Fruit fly (Drosophila melanogaster): ENCODE data around the gene mh.

mh gene

DNA sequence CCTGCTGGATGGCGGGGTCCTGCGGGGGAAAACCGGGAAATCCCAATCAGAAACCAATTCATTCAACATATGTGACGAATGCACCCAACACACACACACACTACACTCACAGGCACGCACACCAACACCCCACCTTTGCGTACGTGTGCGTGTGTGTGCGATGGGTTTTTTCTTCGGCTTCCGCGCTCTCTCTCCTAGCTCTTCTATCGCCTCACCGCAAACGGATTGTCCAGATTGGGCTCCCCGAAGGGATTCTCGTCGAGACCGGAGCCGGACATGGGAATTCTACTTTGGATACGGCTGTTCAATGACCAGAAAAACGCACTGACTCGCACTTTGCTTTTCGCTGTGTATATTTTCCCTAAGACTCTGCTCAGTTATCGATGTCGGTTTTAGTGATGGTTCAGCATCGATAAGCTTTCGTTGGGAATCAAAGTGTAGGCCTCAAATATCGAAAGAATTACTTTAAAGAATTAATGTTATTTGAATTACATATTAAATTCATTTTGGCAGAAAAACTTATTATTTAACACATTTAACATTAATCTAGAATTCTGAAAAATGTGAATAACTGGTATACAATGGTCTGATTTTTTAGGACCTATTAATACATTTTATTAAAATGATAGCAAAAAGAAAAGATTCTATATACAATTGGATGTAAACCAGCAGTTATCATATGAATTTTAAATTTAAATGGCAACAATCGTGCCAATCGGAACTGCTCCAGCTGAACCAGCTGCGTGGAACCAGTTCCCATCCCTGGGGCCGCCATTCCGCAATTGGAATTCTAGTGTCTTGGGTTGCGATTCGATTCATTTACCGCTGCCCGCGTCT lies 25.5 kb downstream of the mh start, which contains the start of the genes Scamp and Ahcy:
Gene Scamp, minus strand, starts transcription at position 394 of the 837 bp plus-strand sequence.
Gene Ahcy, plus strand, starts transcription at position 772 of the 837 bp plus-strand sequence.
- TF ChIP-seq psq (optimal IDR thresholded peaks at IDR 0.05) (no peak), h (optimal IDR thresholded peaks at IDR 0.05) (no peak), ttk (optimal IDR thresholded peaks at IDR 0.05) (no peak), Myc (optimal IDR thresholded peaks at IDR 0.05) (no peak), Sin3A (optimal IDR thresholded peaks at IDR 0.05) (no peak), insv (optimal IDR thresholded peaks at IDR 0.05) (no peak)

DNA sequence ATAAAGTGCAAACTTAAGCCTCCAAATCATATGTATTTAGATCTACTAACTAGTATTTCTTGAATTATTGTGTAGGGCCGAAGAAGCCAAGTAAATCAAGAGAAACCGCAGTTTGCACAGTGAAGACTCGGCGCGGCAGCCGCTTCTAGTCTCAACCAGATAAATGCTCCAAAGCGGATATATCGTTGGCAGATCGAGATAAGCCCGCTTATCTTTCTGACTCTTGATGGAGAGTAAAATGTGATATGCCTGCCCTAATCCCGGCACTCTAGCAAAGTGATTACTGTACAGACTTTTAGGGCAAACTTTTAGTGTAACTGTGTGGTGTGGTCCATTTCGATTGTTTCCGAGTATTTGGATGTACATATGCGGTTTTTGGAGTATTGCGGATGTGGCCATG lies 26.4 kb downstream of the mh start:
- no peak for TF ChIP-seq ttk (optimal IDR thresholded peaks at IDR 0.05)
- TF ChIP-seq Sin3A (optimal IDR thresholded peaks at IDR 0.05): no peak

DNA sequence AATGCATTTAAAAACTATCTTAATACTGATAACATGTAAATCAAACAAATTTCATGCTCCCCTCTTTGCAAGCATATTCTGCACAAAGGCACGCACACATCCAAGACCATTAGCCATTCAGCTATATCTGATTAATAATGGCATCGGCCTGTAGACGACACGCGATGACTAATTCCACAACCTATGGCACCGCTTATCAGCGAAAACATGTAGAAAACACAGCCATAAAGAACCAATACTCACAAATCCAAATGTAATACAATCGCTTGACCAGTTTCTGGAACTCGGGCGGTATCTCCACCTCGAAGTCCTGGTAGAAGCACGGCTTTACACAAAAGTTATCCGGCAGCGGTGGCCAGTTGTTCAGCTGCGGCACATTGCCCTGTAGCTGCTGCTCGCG lies 27.1 kb downstream of the mh start:
- TF ChIP-seq ttk (optimal IDR thresholded peaks at IDR 0.05): no peak
- no peak for TF ChIP-seq insv (optimal IDR thresholded peaks at IDR 0.05)
- TF ChIP-seq psq (optimal IDR thresholded peaks at IDR 0.05): no peak
- no peak for TF ChIP-seq h (optimal IDR thresholded peaks at IDR 0.05)
- TF ChIP-seq Sin3A (optimal IDR thresholded peaks at IDR 0.05): no peak

DNA sequence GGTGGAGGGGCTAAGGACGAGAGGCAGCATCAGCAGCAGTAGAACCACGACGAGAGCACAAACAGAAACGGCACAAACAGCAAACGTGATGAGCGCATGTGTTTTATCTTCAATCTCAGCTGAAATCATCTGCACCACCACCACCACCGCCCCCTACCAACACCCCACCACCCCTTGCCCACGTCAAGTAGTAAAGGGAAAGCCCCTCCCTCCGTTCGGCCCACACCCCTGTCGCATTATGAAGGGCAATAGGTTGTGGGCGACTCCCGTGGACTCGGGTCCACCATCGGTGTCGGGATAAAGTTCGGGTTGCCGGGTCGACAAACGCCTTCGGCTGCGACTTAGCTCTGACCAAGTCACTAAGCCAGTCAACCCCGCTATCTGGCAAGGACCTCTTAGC lies 31.7 kb downstream of the mh start:
- TF ChIP-seq h (optimal IDR thresholded peaks at IDR 0.05) (no peak), ttk (optimal IDR thresholded peaks at IDR 0.05) (no peak), insv (optimal IDR thresholded peaks at IDR 0.05) (no peak), Myc (optimal IDR thresholded peaks at IDR 0.05) (no peak), Sin3A (optimal IDR thresholded peaks at IDR 0.05) (no peak)

DNA sequence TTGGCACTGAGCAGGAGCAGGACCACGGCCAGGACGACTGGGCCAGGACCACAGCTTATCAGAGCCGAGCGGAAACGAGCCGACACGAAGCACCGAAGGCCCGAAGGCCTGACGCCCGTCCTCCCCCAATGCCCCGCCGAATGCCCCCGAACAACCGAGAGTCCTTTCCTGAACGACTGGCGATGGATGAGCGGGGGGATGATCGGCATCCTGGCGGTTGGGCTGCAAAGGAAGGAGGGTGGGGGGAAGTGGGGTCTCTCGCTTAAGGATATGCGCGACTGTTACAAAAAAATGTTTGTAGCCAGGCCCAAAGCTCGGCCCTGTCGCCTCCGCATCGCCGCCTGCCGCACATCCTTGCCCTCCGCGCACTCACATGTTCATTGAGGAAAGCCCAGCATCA lies 34.0 kb downstream of the mh start, which contains the start of gene Cngl:
Gene Cngl, minus strand, starts transcription at position 8 of the 400 bp plus-strand sequence.
- no peak for TF ChIP-seq Myc (optimal IDR thresholded peaks at IDR 0.05)
- no peak for TF ChIP-seq insv (optimal IDR thresholded peaks at IDR 0.05)
- no peak for TF ChIP-seq ttk (optimal IDR thresholded peaks at IDR 0.05)
- no peak for TF ChIP-seq h (optimal IDR thresholded peaks at IDR 0.05)
- TF ChIP-seq psq (optimal IDR thresholded peaks at IDR 0.05): no peak
- TF ChIP-seq Sin3A (optimal IDR thresholded peaks at IDR 0.05): no peak

Data from Kc167 (cell line).